Fruit fly (Drosophila melanogaster): ENCODE results near the gene CG3288.

CG3288 gene

dm6 chr3L:20883969-20884368 lies 48.0 kb downstream of the CG3288 start (continued):
- TF ChIP-seq CG18011 (GFP tag; optimal IDR thresholded peaks at IDR 0.05) = no peak
- 0 out of 3 replicates have a peak, but pooled peaks have one; percentile 28 for TF ChIP-seq Aef1 (GFP tag; IDR thresholded peaks at IDR 0.05)
- TF ChIP-seq tx (GFP tag; optimal IDR thresholded peaks at IDR 0.05) = no peak
- peak; percentile 27; the same call in 1 of the 3 replicates for TF ChIP-seq dysf (GFP tag; IDR thresholded peaks at IDR 0.05)
- no peak for TF ChIP-seq Hr78 (GFP tag; optimal IDR thresholded peaks at IDR 0.05)
- peak; percentile 41 for TF ChIP-seq sens (GFP tag)
- no peak for TF ChIP-seq CG4328 (GFP tag; optimal IDR thresholded peaks at IDR 0.05)
- TF ChIP-seq cwo (GFP tag; optimal IDR thresholded peaks at IDR 0.05) = peak; percentile 25
- peak; percentile 16; the same call in 1 of the 2 replicates for TF ChIP-seq slbo (GFP tag; IDR thresholded peaks at IDR 0.05)
- no peak for TF ChIP-seq Doc2 (GFP tag; IDR thresholded peaks at IDR 0.05)
- no peak for TF ChIP-seq Hmx (GFP tag; optimal IDR thresholded peaks at IDR 0.05)
- TF ChIP-seq dpn (GFP tag; optimal IDR thresholded peaks at IDR 0.05) = peak in 1 of 2 experiments; percentile 8
- no peak for TF ChIP-seq corto (GFP tag; optimal IDR thresholded peaks at IDR 0.05)
- 0 out of 3 replicates have a peak, but pooled peaks have one; percentile 38 for TF ChIP-seq Dbx (GFP tag; IDR thresholded peaks at IDR 0.05)
- 0 out of 2 replicates have a peak, but pooled peaks have one; percentile 39 for TF ChIP-seq CG9932 (GFP tag; IDR thresholded peaks at IDR 0.05)
- TF ChIP-seq Dad (GFP tag; optimal IDR thresholded peaks at IDR 0.05) = no peak
- peak; percentile 46 for TF ChIP-seq CG2120 (GFP tag; optimal IDR thresholded peaks at IDR 0.05)
- TF ChIP-seq aop (GFP tag; IDR thresholded peaks at IDR 0.05) = no peak
- peak; percentile 51 for TF ChIP-seq lab (GFP tag; optimal IDR thresholded peaks at IDR 0.05)
- 0 out of 3 replicates have a peak, but pooled peaks have one; percentile 25 for TF ChIP-seq tgo (GFP tag; IDR thresholded peaks at IDR 0.05)
- TF ChIP-seq CG10274 (GFP tag; optimal IDR thresholded peaks at IDR 0.05) = no peak
- peak; percentile 12 for TF ChIP-seq CG15269 (tag; optimal IDR thresholded peaks at IDR 0.05)
- TF ChIP-seq gem (tag; optimal IDR thresholded peaks at IDR 0.05) = peak; percentile 23

- TF ChIP-seq Six4 (GFP tag; optimal IDR thresholded peaks at IDR 0.05) = no peak
- no peak for TF ChIP-seq CG4617 (GFP tag; optimal IDR thresholded peaks at IDR 0.05; ENCODE audit: borderline replicate concordance)
- peak; percentile 66 for TF ChIP-seq ewg (GFP tag; optimal IDR thresholded peaks at IDR 0.05)
- TF ChIP-seq zen2 (GFP tag; IDR thresholded peaks at IDR 0.05; ENCODE audit: partially characterized antibody) = 0 out of 3 replicates have a peak, but pooled peaks have one; percentile 9
- TF ChIP-seq Jarid2 (GFP tag; optimal IDR thresholded peaks at IDR 0.05) = peak; percentile 15
- no peak for TF ChIP-seq Gug (GFP tag; IDR thresholded peaks at IDR 0.05)
- no peak for TF ChIP-seq Sin3A (optimal IDR thresholded peaks at IDR 0.05)
- 0 out of 2 replicates have a peak, but pooled peaks have one; percentile 7 for TF ChIP-seq CG7372 (GFP tag; IDR thresholded peaks at IDR 0.05)
- peak; percentile 90 for TF ChIP-seq scrt (GFP tag; optimal IDR thresholded peaks at IDR 0.05)
- no peak for TF ChIP-seq Lpt (GFP tag; optimal IDR thresholded peaks at IDR 0.05)
These were observed 49.2 kb downstream of the CG3288 start, which contains the start of gene CG32432 for dm6 chr3L:20885172-20885571. Gene CG32432, minus strand, starts transcription at chr3L:20885188.
